Fruit fly (Drosophila melanogaster): ENCODE results near the gene Naa60.

dm6 chr3L:9767636-9768358 lies 41.1 kb downstream of the Naa60 start:
- TF ChIP-seq CG16779 (tag; optimal IDR thresholded peaks at IDR 0.05) (no peak), esn (GFP tag; optimal IDR thresholded peaks at IDR 0.05) (no peak), fd59A (GFP tag; optimal IDR thresholded peaks at IDR 0.05) (no peak), Blimp-1 (GFP tag; optimal IDR thresholded peaks at IDR 0.05) (no peak), Gug (GFP tag; IDR thresholded peaks at IDR 0.05) (no peak), Hr39 (GFP tag; optimal IDR thresholded peaks at IDR 0.05) (no peak), CG10669 (GFP tag; optimal IDR thresholded peaks at IDR 0.05) (no peak), Ets96B (tag; optimal IDR thresholded peaks at IDR 0.05) (no peak), CG9139 (GFP tag; optimal IDR thresholded peaks at IDR 0.05) (no peak), Sox15 (GFP tag; optimal IDR thresholded peaks at IDR 0.05) (no peak), Eip93F (GFP tag; optimal IDR thresholded peaks at IDR 0.05) (no peak), CG3919 (GFP tag; optimal IDR thresholded peaks at IDR 0.05) (no peak), OdsH (GFP tag; optimal IDR thresholded peaks at IDR 0.05) (no peak)

Measured in whole organism, prepupa.